Fruit fly (Drosophila melanogaster): ENCODE measurements around the gene tkv.
A peak's percentile ranks its signal among the peaks of the same experiment; 100 is the strongest.

DNA sequence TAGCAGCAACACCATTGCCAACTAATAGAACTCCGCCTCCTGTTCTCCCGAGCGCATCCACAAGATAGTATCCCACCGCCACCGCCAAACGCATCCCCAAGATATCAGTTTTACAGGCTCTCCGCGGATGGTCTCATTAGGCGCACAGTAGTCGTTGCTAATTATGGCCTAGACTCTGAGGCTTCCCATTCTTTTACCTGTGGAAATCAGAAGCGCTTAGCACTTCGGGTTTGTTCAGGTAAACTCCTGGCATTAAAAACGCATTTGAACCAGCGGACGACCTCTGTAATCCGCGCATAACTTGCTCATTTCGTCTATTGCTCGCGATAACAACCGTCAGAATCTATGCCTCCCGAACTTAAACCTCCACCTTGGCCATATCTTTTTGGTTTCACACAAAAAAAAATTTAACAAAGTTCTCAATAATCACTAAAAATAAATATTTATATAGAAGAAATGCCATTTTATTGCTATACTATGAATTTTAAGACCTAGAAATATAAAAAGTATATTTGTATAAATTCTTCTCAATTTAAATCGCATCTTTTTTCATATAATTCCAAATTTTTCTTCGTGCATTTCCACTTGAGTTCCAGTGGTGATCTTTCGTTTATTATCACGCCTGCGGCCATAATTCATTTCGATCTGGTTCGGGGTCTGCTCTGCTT is 33.2 kb downstream of the tkv start:
- no peak for TF ChIP-seq Hr78 (GFP tag; optimal IDR thresholded peaks at IDR 0.05)
- peak; percentile 43 for TF ChIP-seq psq (GFP tag; optimal IDR thresholded peaks at IDR 0.05)
- TF ChIP-seq Dfd (GFP tag; optimal IDR thresholded peaks at IDR 0.05) = no peak
- TF ChIP-seq HLH106 (tag; optimal IDR thresholded peaks at IDR 0.05) = peak; percentile 24
- peak; percentile 69 for TF ChIP-seq OdsH (GFP tag; optimal IDR thresholded peaks at IDR 0.05)
- TF ChIP-seq usp (GFP tag; optimal IDR thresholded peaks at IDR 0.05) = no peak
- TF ChIP-seq Dif (GFP tag; optimal IDR thresholded peaks at IDR 0.05; ENCODE audit: partially characterized antibody) = no peak
- peak in 1 of 2 experiments; percentile 49 for TF ChIP-seq foxo (GFP tag; optimal IDR thresholded peaks at IDR 0.05)
- peak; percentile 38 for TF ChIP-seq fru (GFP tag; optimal IDR thresholded peaks at IDR 0.05)
- TF ChIP-seq brk (GFP tag; optimal IDR thresholded peaks at IDR 0.05) = peak; percentile 49
